Worm (Caenorhabditis elegans) whole organism, L2 larva: ENCODE results near the gene ykt-6.

Experiments
- F13H6.1 ChIP-seq: sonication (generic microtip); optimal IDR thresholded peaks from 2 replicates; lab custom pipeline; 2016; ENCODE audit warnings: missing genetic modification characterization, missing compliant biosample characterization
- R02D3.7 ChIP-seq: fragments of 150-350 bp; optimal IDR thresholded peaks from 2 replicates; lab custom pipeline; 2014; ENCODE audit warnings: missing biosample characterization, missing genetic modification characterization
- aly-2 ChIP-seq: fragments of 150-350 bp; optimal IDR thresholded peaks from 2 replicates; lab custom pipeline; 2014; ENCODE audit warnings: missing biosample characterization, missing genetic modification characterization
- ama-1 ChIP-seq: fragments of 150-350 bp; optimal IDR thresholded peaks from 2 replicates; lab custom pipeline; 2018; ENCODE audit warnings: inconsistent platforms
- blmp-1 ChIP-seq: sonication (generic microtip); optimal IDR thresholded peaks from 2 replicates; lab custom pipeline; 2017; ENCODE audit warnings: missing genetic modification characterization, mild to moderate bottlenecking, missing compliant biosample characterization, antibody characterized with exemption, moderate library complexity; ENCODE audit not compliant: insufficient read depth
- ceh-82 ChIP-seq: fragments of 150-350 bp; optimal IDR thresholded peaks from 2 replicates; lab custom pipeline; 2014; ENCODE audit warnings: missing biosample characterization, missing genetic modification characterization
- crh-2 ChIP-seq: sonication (generic microtip); optimal IDR thresholded peaks from 2 replicates; lab custom pipeline; 2017; ENCODE audit warnings: missing biosample characterization, missing genetic modification characterization
- dmd-4 ChIP-seq: sonication (generic microtip); optimal IDR thresholded peaks from 2 replicates; lab custom pipeline; 2017; ENCODE audit warnings: missing biosample characterization, missing genetic modification characterization
- elt-1 ChIP-seq: fragments of 150-350 bp; optimal IDR thresholded peaks from 2 replicates; lab custom pipeline; 2014; ENCODE audit warnings: missing biosample characterization, missing genetic modification characterization
- fos-1 ChIP-seq: fragments of 150-350 bp; optimal IDR thresholded peaks from 2 replicates; lab custom pipeline; 2014; ENCODE audit warnings: missing biosample characterization, missing genetic modification characterization
- gmeb-1 ChIP-seq: fragments of 150-350 bp; optimal IDR thresholded peaks from 2 replicates; lab custom pipeline; 2014; ENCODE audit warnings: missing biosample characterization, missing genetic modification characterization
- lin-11 ChIP-seq: fragments of 150-350 bp; sonication (generic microtip); optimal IDR thresholded peaks from 2 replicates; lab custom pipeline; 2014; ENCODE audit warnings: missing biosample characterization, missing genetic modification characterization, inconsistent platforms, mixed read lengths
- lin-13 ChIP-seq: fragments of 150-350 bp; optimal IDR thresholded peaks from 2 replicates; lab custom pipeline; 2014; ENCODE audit warnings: missing biosample characterization, missing genetic modification reagents, missing genetic modification characterization
- lsy-2 ChIP-seq, 2 experiments: fragments of 150-350 bp in 1 of 2; sonication (generic microtip) in 1 of 2; optimal IDR thresholded peaks; 2 replicates each; lab custom pipeline; 2014 to 2017; ENCODE audit warnings: missing biosample characterization in 2 of 2, missing genetic modification characterization in 2 of 2
- mbf-1 ChIP-seq: sonication (generic microtip); optimal IDR thresholded peaks from 2 replicates; lab custom pipeline; 2017; ENCODE audit warnings: missing biosample characterization, missing genetic modification characterization
- nhr-11 ChIP-seq: fragments of 150-350 bp; optimal IDR thresholded peaks from 2 replicates; lab custom pipeline; 2014; ENCODE audit warnings: missing biosample characterization, missing genetic modification characterization
- nhr-129 ChIP-seq: fragments of 150-350 bp; optimal IDR thresholded peaks from 2 replicates; lab custom pipeline; 2014; ENCODE audit warnings: missing biosample characterization, missing genetic modification characterization
- nhr-21 ChIP-seq: fragments of 150-350 bp; optimal IDR thresholded peaks from 2 replicates; lab custom pipeline; 2014; ENCODE audit warnings: missing biosample characterization, missing genetic modification characterization
- nhr-237 ChIP-seq: fragments of 150-350 bp; optimal IDR thresholded peaks from 2 replicates; lab custom pipeline; 2014; ENCODE audit warnings: missing biosample characterization, missing genetic modification characterization
- nhr-25 ChIP-seq: fragments of 150-350 bp; sonication (generic microtip); optimal IDR thresholded peaks from 3 replicates; lab custom pipeline; 2014; ENCODE audit warnings: missing biosample characterization, missing genetic modification characterization
- nhr-77 ChIP-seq: fragments of 150-350 bp; optimal IDR thresholded peaks from 2 replicates; lab custom pipeline; 2014; ENCODE audit warnings: missing biosample characterization, missing genetic modification characterization
- sem-4 ChIP-seq: fragments of 150-350 bp; optimal IDR thresholded peaks from 2 replicates; lab custom pipeline; 2014; ENCODE audit warnings: missing biosample characterization, missing genetic modification reagents, missing genetic modification characterization
- skn-1 ChIP-seq: sonication (generic microtip); optimal IDR thresholded peaks from 2 replicates; lab custom pipeline; 2017; ENCODE audit warnings: missing biosample characterization, missing genetic modification characterization
- sma-9 ChIP-seq, 2 experiments: fragments of 150-350 bp in 1 of 2; sonication (generic microtip) in 1 of 2; optimal IDR thresholded peaks; 2 replicates each; lab custom pipeline; 2014 to 2016; ENCODE audit warnings: missing genetic modification characterization in 2 of 2, mild to moderate bottlenecking in 1 of 2, missing biosample characterization in 1 of 2, missing compliant biosample characterization in 1 of 2, missing genetic modification reagents in 1 of 2, moderate library complexity in 1 of 2
- snpc-4 ChIP-seq: fragments of 150-350 bp; optimal IDR thresholded peaks from 2 replicates; lab custom pipeline; 2014; ENCODE audit warnings: missing biosample characterization, missing genetic modification characterization
- unc-39 ChIP-seq: fragments of 150-350 bp; optimal IDR thresholded peaks from 2 replicates; lab custom pipeline; 2014; ENCODE audit warnings: missing biosample characterization, missing genetic modification characterization
- unc-62 ChIP-seq: fragments of 150-350 bp; optimal IDR thresholded peaks from 2 replicates; lab custom pipeline; 2014; ENCODE audit warnings: missing biosample characterization, missing genetic modification reagents, missing genetic modification characterization
- zag-1 ChIP-seq: fragments of 150-350 bp; optimal IDR thresholded peaks from 2 replicates; lab custom pipeline; 2014; ENCODE audit warnings: missing biosample characterization, missing genetic modification characterization
- ztf-1 ChIP-seq: fragments of 200-800 bp; sonication (Bioruptor generic); conservative IDR thresholded peaks from 2 replicates; pipeline ENCODE4 v1.3.6; 2022; ENCODE audit warnings: missing genetic modification characterization, missing compliant biosample characterization
- ztf-4 ChIP-seq: fragments of 150-350 bp; optimal IDR thresholded peaks from 2 replicates; lab custom pipeline; 2014; ENCODE audit warnings: missing biosample characterization, missing genetic modification characterization

ykt-6 gene

DNA sequence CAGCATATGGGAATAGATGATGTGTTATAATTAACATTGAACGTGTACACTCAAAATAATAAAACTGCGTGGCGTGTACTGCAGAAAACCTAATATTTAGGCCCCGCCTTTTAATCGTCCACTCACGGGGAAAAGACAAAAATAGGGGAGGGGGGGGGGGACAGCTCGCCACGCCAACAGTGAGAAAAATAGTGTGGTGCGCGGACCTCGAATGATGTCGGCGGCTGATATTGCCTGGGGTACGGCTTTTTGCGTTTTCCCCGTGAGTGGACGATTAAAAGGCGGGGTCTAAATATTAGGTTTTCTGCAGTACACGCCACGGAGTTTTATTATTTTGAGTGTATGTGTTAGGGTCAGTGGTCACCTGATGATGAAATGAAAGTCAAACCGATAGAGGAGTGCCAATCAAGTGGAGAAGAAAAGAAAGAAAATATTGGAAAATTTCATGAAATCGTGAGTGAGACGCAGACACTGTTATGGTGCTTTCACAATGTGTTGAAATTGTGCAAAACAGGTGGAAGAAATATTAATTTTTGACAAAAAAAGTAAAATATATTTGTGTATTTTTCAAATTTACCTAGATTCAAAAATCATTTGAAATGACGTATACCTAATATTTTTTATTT, 46.6 kb upstream of the ykt-6 start:
- TF ChIP-seq lsy-2 (tag; optimal IDR thresholded peaks at IDR 0.05; lab: Kevin White, UChicago) (peak in 1 of 2 experiments; percentile 12), nhr-129 (tag; lab: Kevin White, UChicago) (peak; percentile 57), crh-2 (tag; lab: Kevin White, UChicago) (peak; percentile 11)
- TF ChIP-seq, all 48 proteins: peak for 3; not testable (repeated sequence) for 45

ce11 chrIII:7331671-7332070, 44.3 kb upstream of the ykt-6 start:
- no peak for TF ChIP-seq nhr-77
- TF ChIP-seq mbf-1 (tag; lab: Kevin White, UChicago) = no peak
- no peak for TF ChIP-seq ceh-82
- no peak for TF ChIP-seq nhr-237 (tag; lab: Kevin White, UChicago)
- no peak for TF ChIP-seq dmd-4 (tag; lab: Kevin White, UChicago)
- TF ChIP-seq aly-2 (tag; lab: Kevin White, UChicago) = no peak
- TF ChIP-seq zag-1 = no peak
- no peak for TF ChIP-seq snpc-4 (tag; lab: Kevin White, UChicago)
- TF ChIP-seq crh-2 (tag; lab: Kevin White, UChicago) = no peak
- no peak for TF ChIP-seq nhr-25
- no peak for TF ChIP-seq ztf-4 (tag; lab: Kevin White, UChicago)
- no peak for TF ChIP-seq R02D3.7 (tag; lab: Kevin White, UChicago)
- TF ChIP-seq F13H6.1 = no peak
- TF ChIP-seq, all 48 proteins: peak for 0

DNA sequence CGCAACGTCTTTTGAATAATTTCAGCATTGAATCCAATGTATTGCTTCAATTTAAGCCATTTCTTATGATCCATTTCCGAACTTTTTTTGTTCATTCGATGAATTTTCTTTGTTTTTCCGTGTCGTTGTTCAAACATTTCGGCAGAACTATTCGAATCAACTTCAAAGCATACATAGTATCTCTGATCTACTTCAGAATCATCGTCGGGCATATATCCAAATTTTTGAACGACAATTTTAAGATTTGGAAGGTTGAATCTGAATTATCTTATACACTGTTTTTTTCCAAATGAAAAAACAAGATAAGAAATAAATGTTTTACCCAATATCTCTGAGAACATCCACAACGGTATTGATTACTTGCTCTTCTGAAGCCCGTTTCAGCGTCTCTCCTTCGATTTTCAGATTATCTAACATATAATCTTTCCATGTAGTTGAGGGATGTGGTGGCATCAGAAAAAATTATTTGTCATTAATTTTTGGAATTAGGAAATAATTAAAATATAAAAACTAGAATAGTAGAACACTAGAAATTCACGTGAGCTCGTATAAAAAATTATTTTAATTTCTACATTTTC, 41.8 kb upstream of the ykt-6 start, which contains the start of gene lab-2:
Gene lab-2 (minus strand): TSS at position 453 of the 578 bp plus-strand sequence.
- TF ChIP-seq ztf-1 (GFP tag; lab: Robert Waterston, UW) (no peak), crh-2 (tag; lab: Kevin White, UChicago) (peak; percentile 26), lsy-2 (tag; optimal IDR thresholded peaks at IDR 0.05; lab: Kevin White, UChicago) (peak in 1 of 2 experiments; percentile 29), nhr-21 (tag; lab: Kevin White, UChicago) (peak; percentile 30), sem-4 (tag; lab: Kevin White, UChicago) (no peak), ama-1 (lab: Kevin White, UChicago) (peak; percentile 36), nhr-25 (peak; percentile 48)

ce11 chrIII:7323331-7323730, 35.9 kb upstream of the ykt-6 start:
- TF ChIP-seq fos-1 (tag; lab: Kevin White, UChicago) (peak; percentile 57), dmd-4 (tag; lab: Kevin White, UChicago) (no peak)

ce11 chrIII:7322018-7322417, 34.6 kb upstream of the ykt-6 start:
- TF ChIP-seq F13H6.1 = peak; percentile 66
- peak; percentile 41 for TF ChIP-seq nhr-129 (tag; lab: Kevin White, UChicago)
- TF ChIP-seq crh-2 (tag; lab: Kevin White, UChicago) = peak; percentile 11
- TF ChIP-seq nhr-11 = no peak
- TF ChIP-seq sma-9 (GFP tag; optimal IDR thresholded peaks at IDR 0.05; lab: Kevin White, UChicago) = peak; percentile 35
- TF ChIP-seq sma-9 (tag; optimal IDR thresholded peaks at IDR 0.05; lab: Kevin White, UChicago) = no peak
- peak; percentile 8 for TF ChIP-seq fos-1 (tag; lab: Kevin White, UChicago)
- no peak for TF ChIP-seq lin-11 (tag; lab: Kevin White, UChicago)
- no peak for TF ChIP-seq snpc-4 (tag; lab: Kevin White, UChicago)

- no peak for TF ChIP-seq skn-1 (tag; lab: Kevin White, UChicago)
- no peak for TF ChIP-seq gmeb-1 (tag; lab: Kevin White, UChicago)
- no peak for TF ChIP-seq ztf-4 (tag; lab: Kevin White, UChicago)
- TF ChIP-seq lin-13 (GFP tag; lab: Kevin White, UChicago) = no peak
- peak; percentile 70 for TF ChIP-seq fos-1 (tag; lab: Kevin White, UChicago)
- no peak for TF ChIP-seq mbf-1 (tag; lab: Kevin White, UChicago)
- no peak for TF ChIP-seq elt-1 (tag; lab: Kevin White, UChicago)
- no peak for TF ChIP-seq unc-39 (tag; lab: Kevin White, UChicago)
- no peak for TF ChIP-seq lsy-2 (tag; optimal IDR thresholded peaks at IDR 0.05; lab: Kevin White, UChicago)
- no peak for TF ChIP-seq unc-62 (GFP tag; lab: Kevin White, UChicago)
- no peak for TF ChIP-seq R02D3.7 (tag; lab: Kevin White, UChicago)
- peak; percentile 9 for TF ChIP-seq nhr-129 (tag; lab: Kevin White, UChicago)
- TF ChIP-seq blmp-1 (tag; lab: Kevin White, UChicago) = no peak
Measured at ce11 chrIII:7319390-7319789, 32.0 kb upstream of the ykt-6 start, which contains the start of gene F56C9.8. TSS of gene F56C9.8 (minus strand) at chrIII:7319509.
